Worm (Caenorhabditis elegans) whole organism, L4 larva: ENCODE measurements around the gene max-2.

ENCODE experiments used
- F26F4.8 ChIP-seq: fragments of 200-800 bp; sonication (Bioruptor generic); conservative IDR thresholded peaks from 2 replicates; pipeline ENCODE4 v1.3.6; 2022; ENCODE audit warnings: missing genetic modification characterization, missing compliant biosample characterization
- F37D6.2 ChIP-seq: sonication (generic microtip); optimal IDR thresholded peaks from 2 replicates; lab custom pipeline; 2016; ENCODE audit warnings: mild to moderate bottlenecking, missing genetic modification characterization, missing compliant biosample characterization
- F49E8.2 ChIP-seq: sonication (generic microtip); optimal IDR thresholded peaks from 2 replicates; lab custom pipeline; 2016; ENCODE audit warnings: missing compliant biosample characterization, mild to moderate bottlenecking, missing genetic modification characterization, borderline replicate concordance
- R02D3.7 ChIP-seq: fragments of 150-350 bp; sonication (generic microtip); optimal IDR thresholded peaks from 3 replicates; lab custom pipeline; 2014; ENCODE audit warnings: missing biosample characterization, missing genetic modification characterization
- T26A8.4 ChIP-seq: fragments of 200-800 bp; sonication (Bioruptor generic); IDR thresholded peaks from 2 replicates; pipeline ENCODE4 v1.3.6; 2022; ENCODE audit warnings: missing genetic modification characterization, missing compliant biosample characterization
- ZK337.2 ChIP-seq: fragments of 200-800 bp; sonication (Bioruptor generic); IDR thresholded peaks from 2 replicates; pipeline ENCODE4 v1.3.6; 2022; ENCODE audit warnings: missing genetic modification reagents, missing genetic modification characterization, missing compliant biosample characterization
- ZK546.5 ChIP-seq, 2 experiments: sonication (generic microtip); optimal IDR thresholded peaks; 2 replicates each; lab custom pipeline; 2017; ENCODE audit warnings: missing biosample characterization in 2 of 2, missing genetic modification characterization in 2 of 2
- attf-4 ChIP-seq: sonication (generic microtip); optimal IDR thresholded peaks from 3 replicates; lab custom pipeline; 2017; ENCODE audit warnings: missing biosample characterization, missing genetic modification characterization
- ceh-20 ChIP-seq: fragments of 200-800 bp; sonication (Bioruptor generic); IDR thresholded peaks from 2 replicates; pipeline ENCODE4 v1.3.6; 2022; ENCODE audit warnings: missing genetic modification reagents, missing genetic modification characterization, missing compliant biosample characterization
- ceh-32 ChIP-seq: sonication (generic microtip); optimal IDR thresholded peaks from 2 replicates; lab custom pipeline; 2016; ENCODE audit warnings: mild to moderate bottlenecking, missing genetic modification characterization, missing compliant biosample characterization; ENCODE audit not compliant: poor library complexity
- ceh-44 ChIP-seq: fragments of 200-800 bp; sonication (Bioruptor generic); IDR thresholded peaks from 2 replicates; pipeline ENCODE4 v1.3.6; 2022; ENCODE audit warnings: missing genetic modification reagents, missing genetic modification characterization, missing compliant biosample characterization
- ceh-62 ChIP-seq: sonication (generic microtip); optimal IDR thresholded peaks from 2 replicates; lab custom pipeline; 2017; ENCODE audit warnings: missing biosample characterization, missing genetic modification characterization
- daf-12 ChIP-seq: fragments of 150-350 bp; optimal IDR thresholded peaks from 2 replicates; lab custom pipeline; 2014; ENCODE audit warnings: missing biosample characterization, missing genetic modification reagents, missing genetic modification characterization
- dmd-8 ChIP-seq: fragments of 200-800 bp; sonication (Bioruptor generic); IDR thresholded peaks from 2 replicates; pipeline ENCODE4 v1.3.6; 2022; ENCODE audit warnings: missing genetic modification characterization, missing compliant biosample characterization
- dmd-9 ChIP-seq: fragments of 200-800 bp; sonication (Bioruptor generic); IDR thresholded peaks from 2 replicates; pipeline ENCODE4 v1.3.6; 2022; ENCODE audit warnings: missing genetic modification reagents, missing genetic modification characterization, missing compliant biosample characterization
- dve-1 ChIP-seq: sonication (generic microtip); optimal IDR thresholded peaks from 2 replicates; lab custom pipeline; 2017; ENCODE audit warnings: antibody characterized with exemption, mild to moderate bottlenecking, missing genetic modification characterization, missing compliant biosample characterization; ENCODE audit not compliant: insufficient read depth
- egl-43 ChIP-seq: fragments of 200-800 bp; sonication (Bioruptor generic); IDR thresholded peaks from 2 replicates; pipeline ENCODE4 v1.3.6; 2022; ENCODE audit warnings: missing genetic modification reagents, missing genetic modification characterization, missing compliant biosample characterization
- fkh-10 ChIP-seq: fragments of 150-350 bp; optimal IDR thresholded peaks from 2 replicates; lab custom pipeline; 2014; ENCODE audit warnings: missing biosample characterization, missing genetic modification reagents, missing genetic modification characterization
- gei-8 ChIP-seq: fragments of 200-800 bp; sonication (Bioruptor generic); optimal IDR thresholded peaks from 2 replicates; lab custom pipeline; 2018; ENCODE audit warnings: mild to moderate bottlenecking, missing genetic modification characterization, missing compliant biosample characterization
- hmg-1.1 ChIP-seq: fragments of 200-800 bp; sonication (Bioruptor generic); IDR thresholded peaks from 2 replicates; pipeline ENCODE4 v1.3.6; 2022; ENCODE audit warnings: missing genetic modification reagents, missing genetic modification characterization, missing compliant biosample characterization
- jun-1 ChIP-seq: fragments of 150-350 bp; optimal IDR thresholded peaks from 2 replicates; lab custom pipeline; 2014; ENCODE audit warnings: missing biosample characterization, missing genetic modification reagents, missing genetic modification characterization
- lin-39 ChIP-seq: fragments of 150-350 bp; optimal IDR thresholded peaks from 2 replicates; lab custom pipeline; 2014; ENCODE audit warnings: missing biosample characterization, missing genetic modification reagents, missing genetic modification characterization
- lsy-2 ChIP-seq, 2 experiments: fragments of 150-350 bp in 1 of 2; sonication (generic microtip) in 1 of 2; optimal IDR thresholded peaks; 2 replicates each; lab custom pipeline; 2014 to 2017; ENCODE audit warnings: missing biosample characterization in 2 of 2, missing genetic modification characterization in 2 of 2
- mes-2 ChIP-seq: sonication (generic microtip); optimal IDR thresholded peaks from 2 replicates; lab custom pipeline; 2016; ENCODE audit warnings: missing genotype, mild to moderate bottlenecking, missing genetic modification characterization, missing compliant biosample characterization; ENCODE audit not compliant: poor library complexity, severe bottlenecking
- nhr-11 ChIP-seq: fragments of 150-350 bp; optimal IDR thresholded peaks from 2 replicates; lab custom pipeline; 2014; ENCODE audit warnings: missing biosample characterization, missing genetic modification characterization
- nhr-111 ChIP-seq: fragments of 200-800 bp; sonication (Bioruptor generic); optimal IDR thresholded peaks from 2 replicates; lab custom pipeline; 2018; ENCODE audit warnings: mild to moderate bottlenecking, missing genetic modification characterization, missing compliant biosample characterization
- nhr-237 ChIP-seq: sonication (generic microtip); optimal IDR thresholded peaks from 2 replicates; lab custom pipeline; 2017; ENCODE audit warnings: missing biosample characterization, missing genetic modification characterization
- nhr-28 ChIP-seq: fragments of 150-350 bp; optimal IDR thresholded peaks from 2 replicates; lab custom pipeline; 2014; ENCODE audit warnings: missing biosample characterization, missing genetic modification characterization
- nhr-76 ChIP-seq: fragments of 150-350 bp; optimal IDR thresholded peaks from 2 replicates; lab custom pipeline; 2014; ENCODE audit warnings: missing biosample characterization, missing genetic modification characterization
- php-3 ChIP-seq: fragments of 200-800 bp; sonication (Bioruptor generic); IDR thresholded peaks from 2 replicates; pipeline ENCODE4 v1.3.6; 2022; ENCODE audit warnings: missing genetic modification reagents, missing genetic modification characterization, missing compliant biosample characterization
- set-16 ChIP-seq: fragments of 200-800 bp; sonication (Bioruptor generic); IDR thresholded peaks from 2 replicates; pipeline ENCODE4 v1.3.6; 2022; ENCODE audit warnings: missing genetic modification reagents, missing genetic modification characterization, missing compliant biosample characterization
- snpc-1.2 ChIP-seq: fragments of 200-800 bp; sonication (Bioruptor generic); IDR thresholded peaks from 2 replicates; pipeline ENCODE4 v1.3.6; 2022; ENCODE audit warnings: missing genetic modification reagents, missing genetic modification characterization, missing compliant biosample characterization
- snpc-4 ChIP-seq: fragments of 150-350 bp; optimal IDR thresholded peaks from 2 replicates; lab custom pipeline; 2014; ENCODE audit warnings: missing biosample characterization, missing genetic modification characterization
- spr-3 ChIP-seq: fragments of 200-800 bp; sonication (Bioruptor generic); optimal IDR thresholded peaks from 2 replicates; lab custom pipeline; 2018; ENCODE audit warnings: mild to moderate bottlenecking, missing genetic modification characterization, missing compliant biosample characterization
- unc-62 ChIP-seq, 3 experiments: fragments of 150-350 bp in 1 of 3; sonication (generic microtip); optimal IDR thresholded peaks in 2 of 3; peaks in 1 of 3; 1 replicate in 1 of 3; 2 replicates in 2 of 3; lab custom pipeline; 2014 to 2017; ENCODE audit warnings: missing biosample characterization in 3 of 3, missing genetic modification characterization in 3 of 3, missing genetic modification reagents in 3 of 3, missing genotype in 1 of 3

max-2 gene

ce11 chrII:13030567-13031188, 5.0 kb upstream of the max-2 start (continued):
- TF ChIP-seq T26A8.4 (GFP tag; lab: Robert Waterston, UW) = no peak
- TF ChIP-seq php-3 (GFP tag; lab: Robert Waterston, UW) = no peak
- no peak for TF ChIP-seq dmd-9 (GFP tag; lab: Robert Waterston, UW)
- TF ChIP-seq fkh-10 = no peak
- TF ChIP-seq ceh-44 = no peak
- peak in 1 of 2 experiments; percentile 61 for TF ChIP-seq lsy-2 (tag; optimal IDR thresholded peaks at IDR 0.05; lab: Kevin White, UChicago)
- TF ChIP-seq lin-39 (tag; lab: Kevin White, UChicago) = no peak
- no peak for TF ChIP-seq ZK337.2 (GFP tag; lab: Robert Waterston, UW)
- no peak for TF ChIP-seq F37D6.2 (tag; lab: Kevin White, UChicago)
- TF ChIP-seq spr-3 (GFP tag; lab: Kevin White, UChicago) = no peak
- TF ChIP-seq dve-1 (tag; lab: Kevin White, UChicago) = peak; percentile 67
- no peak for TF ChIP-seq nhr-237
- peak in 1 of 2 experiments; percentile 21 for TF ChIP-seq unc-62 (GFP tag; optimal IDR thresholded peaks at IDR 0.05 in 1 of 2; lab: Kevin White, UChicago)
- no peak for TF ChIP-seq unc-62 (tag; optimal IDR thresholded peaks at IDR 0.05; lab: Kevin White, UChicago)
- TF ChIP-seq daf-12 (tag; lab: Kevin White, UChicago) = no peak
- peak; percentile 66 for TF ChIP-seq nhr-28 (tag; lab: Kevin White, UChicago)

DNA sequence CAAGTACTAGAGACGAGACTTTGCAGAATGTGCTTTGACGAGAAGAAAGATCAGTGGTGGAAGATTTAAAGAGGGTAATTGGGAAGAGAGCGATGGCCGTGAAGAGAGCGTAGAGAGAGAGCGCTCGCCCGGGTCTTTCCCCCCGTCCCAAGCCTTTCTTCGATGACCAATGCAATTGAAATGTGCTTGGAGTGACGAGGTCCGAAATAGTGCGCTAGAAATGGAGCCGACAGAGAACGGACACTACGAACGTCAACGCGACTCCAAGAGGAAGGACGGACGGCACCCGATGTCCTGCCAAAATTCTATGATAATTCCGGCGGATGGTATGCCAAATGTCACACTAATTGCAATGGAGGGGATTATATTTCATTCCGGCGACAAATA, 4.4 kb upstream of the max-2 start:
- TF ChIP-seq dmd-9 (GFP tag; lab: Robert Waterston, UW) (no peak), ZK546.5 (tag; optimal IDR thresholded peaks at IDR 0.05; lab: Kevin White, UChicago) (no peak), ceh-62 (no peak), jun-1 (tag; lab: Kevin White, UChicago) (no peak), nhr-11 (tag; lab: Kevin White, UChicago) (no peak), mes-2 (tag; lab: Kevin White, UChicago) (peak; percentile 5), egl-43 (GFP tag; lab: Robert Waterston, UW) (0 out of 2 replicates have a peak, but pooled peaks have one; percentile 20), nhr-237 (no peak), F26F4.8 (GFP tag; lab: Robert Waterston, UW) (no peak), F49E8.2 (tag; lab: Kevin White, UChicago) (no peak), snpc-4 (tag; lab: Kevin White, UChicago) (no peak), nhr-111 (GFP tag; lab: Kevin White, UChicago) (no peak), ceh-44 (no peak), hmg-1.1 (GFP tag; lab: Robert Waterston, UW) (no peak), gei-8 (GFP tag; lab: Kevin White, UChicago) (no peak), set-16 (GFP tag; lab: Robert Waterston, UW) (peak; percentile 30; the same call in 1 of the 2 replicates), php-3 (GFP tag; lab: Robert Waterston, UW) (no peak), attf-4 (tag; lab: Kevin White, UChicago) (no peak), R02D3.7 (tag; lab: Kevin White, UChicago) (no peak), dmd-8 (no peak), ceh-32 (tag; lab: Kevin White, UChicago) (no peak), snpc-1.2 (GFP tag; lab: Robert Waterston, UW) (no peak), dve-1 (tag; lab: Kevin White, UChicago) (no peak), nhr-76 (no peak), ceh-20 (GFP tag; lab: Robert Waterston, UW) (no peak)
